Worm (Caenorhabditis elegans) whole organism, early embryonic: ENCODE results near the gene C06E1.11.

Source experiments
- F13C5.2 ChIP-seq: sonication (generic microtip); optimal IDR thresholded peaks from 2 replicates; lab custom pipeline; 2017; ENCODE audit warnings: mild to moderate bottlenecking, missing genetic modification characterization, inconsistent platforms, missing compliant biosample characterization
- aly-1 ChIP-seq: sonication (generic microtip); optimal IDR thresholded peaks from 2 replicates; lab custom pipeline; 2016; ENCODE audit warnings: missing genetic modification characterization, missing compliant biosample characterization
- ama-1 ChIP-seq: fragments of 150-350 bp; optimal IDR thresholded peaks from 2 replicates; lab custom pipeline; 2014
- ceh-13 ChIP-seq: fragments of 200-800 bp; sonication (Bioruptor generic); optimal IDR thresholded peaks from 2 replicates; lab custom pipeline; 2018; ENCODE audit warnings: mild to moderate bottlenecking, missing genetic modification characterization, missing compliant biosample characterization
- ets-7 ChIP-seq: sonication (generic microtip); optimal IDR thresholded peaks from 2 replicates; lab custom pipeline; 2016; ENCODE audit warnings: missing genotype, missing genetic modification characterization, missing compliant biosample characterization
- flt-1 ChIP-seq: fragments of 200-800 bp; sonication (Bioruptor generic); IDR thresholded peaks from 2 replicates; pipeline ENCODE4 v1.3.6; 2022; ENCODE audit warnings: missing genetic modification characterization, missing compliant biosample characterization
- hmbx-1 ChIP-seq: sonication (generic microtip); optimal IDR thresholded peaks from 2 replicates; lab custom pipeline; 2016; ENCODE audit warnings: mild to moderate bottlenecking, missing genetic modification characterization, missing compliant biosample characterization
- hmg-4 ChIP-seq: fragments of 200-800 bp; sonication (Bioruptor generic); optimal IDR thresholded peaks from 2 replicates; lab custom pipeline; 2018; ENCODE audit warnings: mild to moderate bottlenecking, missing genetic modification characterization, missing compliant biosample characterization
- pes-1 ChIP-seq: fragments of 200-800 bp; sonication (Bioruptor generic); IDR thresholded peaks from 2 replicates; pipeline ENCODE4 v1.3.6; 2022; ENCODE audit warnings: missing genetic modification reagents, missing genetic modification characterization, missing compliant biosample characterization
- tbx-11 ChIP-seq: fragments of 200-800 bp; sonication (Bioruptor generic); IDR thresholded peaks from 2 replicates; pipeline ENCODE4 v1.3.6; 2022; ENCODE audit warnings: missing genetic modification characterization, missing compliant biosample characterization

DNA sequence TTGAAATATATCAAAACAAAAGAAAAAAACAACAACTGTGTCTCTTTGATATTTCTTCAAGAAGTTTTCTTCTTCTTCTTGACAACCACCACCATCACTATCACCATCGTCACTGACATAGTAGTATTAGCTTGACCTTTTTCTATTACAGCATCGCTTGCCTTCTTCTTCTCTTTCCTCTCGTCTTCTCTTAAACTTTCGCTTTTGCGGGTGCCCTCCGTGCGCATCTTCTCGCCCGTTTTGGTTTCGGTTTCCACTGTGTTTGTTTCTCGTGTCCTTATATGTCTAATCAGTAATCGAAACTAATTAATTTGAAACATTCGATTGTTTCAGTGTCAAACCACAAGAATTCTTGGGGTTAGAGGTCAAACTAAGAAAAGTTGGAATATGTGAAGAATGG, 37.1 kb downstream of the C06E1.11 start:
- TF ChIP-seq hmg-4 (GFP tag; lab: Kevin White, UChicago) (no peak), ets-7 (tag; lab: Kevin White, UChicago) (no peak), ama-1 (lab: Kevin White, UChicago) (no peak), tbx-11 (GFP tag; lab: Robert Waterston, UW) (no peak), flt-1 (GFP tag; lab: Robert Waterston, UW) (no peak), ceh-13 (GFP tag; lab: Kevin White, UChicago) (no peak), F13C5.2 (tag; lab: Kevin White, UChicago) (no peak), pes-1 (GFP tag; lab: Robert Waterston, UW) (no peak), aly-1 (no peak), hmbx-1 (tag; lab: Kevin White, UChicago) (no peak)
